Fruit fly (Drosophila melanogaster) whole organism, pupa: Measurements from ENCODE around the gene CG31248.

Source experiments
- CG9948 ChIP-seq: fragments of 200-800 bp; sonication (Bioruptor generic); optimal IDR thresholded peaks from 2 replicates; lab custom pipeline; 2018; ENCODE audit warnings: missing biosample characterization, mild to moderate bottlenecking, missing genetic modification characterization, moderate library complexity
- D1 ChIP-seq: fragments of 200-800 bp; sonication (Bioruptor generic); optimal IDR thresholded peaks from 2 replicates; lab custom pipeline; 2018; ENCODE audit warnings: missing biosample characterization, mild to moderate bottlenecking, missing genetic modification characterization, moderate library complexity
- EcR ChIP-seq: fragments of 200-800 bp; sonication (Bioruptor generic); optimal IDR thresholded peaks from 3 replicates; lab custom pipeline; 2019; ENCODE audit warnings: missing biosample characterization, missing genetic modification characterization, mild to moderate bottlenecking, moderate library complexity, missing genetic modification reagents

dm6 chr3R:7093592-7093991, 35.5 kb upstream of the CG31248 start:
- no peak for TF ChIP-seq CG9948 (tag; lab: Kevin White, UChicago)
- TF ChIP-seq D1 (tag; lab: Kevin White, UChicago) = no peak
- TF ChIP-seq EcR (GFP tag; lab: Kevin White, UChicago) = no peak
